Worm (Caenorhabditis elegans): ENCODE measurements around the gene R02D5.10.

ce11 chrV:14484582-14484981 is 2.5 kb downstream of the R02D5.10 start, which contains the start of gene R02D5.4:
- TF ChIP-seq pha-4 (tag; optimal IDR thresholded peaks at IDR 0.05), result no peak
- no peak for TF ChIP-seq eyg-1 (tag; optimal IDR thresholded peaks at IDR 0.05)
- TF ChIP-seq tbx-2 (tag; optimal IDR thresholded peaks at IDR 0.05), result no peak
- no peak for TF ChIP-seq tbx-7 (tag; optimal IDR thresholded peaks at IDR 0.05)
- no peak for TF ChIP-seq unc-86 (tag; optimal IDR thresholded peaks at IDR 0.05)
- TF ChIP-seq fkh-6 (tag; optimal IDR thresholded peaks at IDR 0.05), result no peak
- no peak for TF ChIP-seq pqm-1 (tag; optimal IDR thresholded peaks at IDR 0.05)
- TF ChIP-seq ceh-48 (tag; optimal IDR thresholded peaks at IDR 0.05), result no peak
- no peak for TF ChIP-seq nhr-11 (tag; optimal IDR thresholded peaks at IDR 0.05)
- TF ChIP-seq hlh-6 (tag; optimal IDR thresholded peaks at IDR 0.05), result no peak
- no peak for TF ChIP-seq pag-3 (tag; optimal IDR thresholded peaks at IDR 0.05; ENCODE audit: borderline replicate concordance)
- no peak for TF ChIP-seq lin-11 (tag; optimal IDR thresholded peaks at IDR 0.05)
- TF ChIP-seq unc-3 (GFP tag; conservative IDR thresholded peaks at IDR 0.05), result no peak
- no peak for TF ChIP-seq unc-3 (tag; optimal IDR thresholded peaks at IDR 0.05)

Measured in whole organism, late embryonic.